Worm (Caenorhabditis elegans) whole organism, late embryonic: Measurements from ENCODE around the gene abf-5.

ENCODE experiments used
- ceh-34 ChIP-seq: sonication (generic microtip); optimal IDR thresholded peaks from 2 replicates; lab custom pipeline; 2016; ENCODE audit warnings: mild to moderate bottlenecking, missing genetic modification characterization, missing compliant biosample characterization
- ceh-45 ChIP-seq: fragments of 200-800 bp; sonication (Bioruptor generic); IDR thresholded peaks from 2 replicates; pipeline ENCODE4 v1.3.6; 2022; ENCODE audit warnings: missing genetic modification reagents, missing genetic modification characterization, missing compliant biosample characterization
- nhr-11 ChIP-seq: fragments of 150-350 bp; optimal IDR thresholded peaks from 2 replicates; lab custom pipeline; 2014; ENCODE audit warnings: missing biosample characterization, missing genetic modification characterization
- odd-2 ChIP-seq: sonication (generic microtip); optimal IDR thresholded peaks from 2 replicates; lab custom pipeline; 2017; ENCODE audit warnings: antibody characterized with exemption, mild to moderate bottlenecking, missing genetic modification characterization, missing compliant biosample characterization
- pha-2 ChIP-seq: sonication (generic microtip); optimal IDR thresholded peaks from 2 replicates; lab custom pipeline; 2017; ENCODE audit warnings: mild to moderate bottlenecking, missing genetic modification characterization, missing compliant biosample characterization
- ref-2 ChIP-seq: sonication (generic microtip); optimal IDR thresholded peaks from 2 replicates; lab custom pipeline; 2016; ENCODE audit warnings: missing genetic modification characterization, missing compliant biosample characterization

DNA sequence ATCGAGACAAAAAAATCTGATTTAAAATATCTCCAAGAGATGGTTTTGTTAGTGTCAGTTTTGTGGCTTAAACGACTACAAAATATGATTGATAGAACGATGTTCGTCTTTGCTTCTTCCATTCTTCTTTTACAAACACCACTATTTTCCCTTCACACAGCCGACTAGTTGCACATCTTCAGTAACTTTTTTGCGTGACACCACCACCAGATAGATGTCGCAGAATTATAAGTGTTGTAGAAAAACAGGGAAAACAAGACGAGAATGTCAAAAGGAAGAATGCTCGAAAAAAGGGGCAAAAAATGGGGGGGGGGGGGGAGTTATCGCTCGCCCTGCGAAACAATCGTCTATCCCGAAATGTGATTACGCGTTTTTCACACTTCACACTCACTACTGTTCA is 34.1 kb downstream of the abf-5 start:
- TF ChIP-seq nhr-11 (no peak), odd-2 (no peak), pha-2 (tag; lab: Kevin White, UChicago) (no peak), ceh-34 (tag; lab: Kevin White, UChicago) (no peak), ref-2 (no peak), ceh-45 (no peak)
